Fruit fly (Drosophila melanogaster) whole organism, embryonic: ENCODE results near the gene Bruce.
A peak's percentile ranks its signal among the peaks of the same experiment; 100 is the strongest.

Experiments
- Blimp-1 ChIP-seq: fragments of 200-800 bp; sonication (Bioruptor generic); optimal IDR thresholded peaks from 3 replicates; lab custom pipeline; 2018; ENCODE audit warnings: missing biosample characterization, missing genetic modification characterization, mild to moderate bottlenecking, moderate library complexity, missing genetic modification reagents
- BtbVII ChIP-seq: fragments of 200-800 bp; sonication (Bioruptor generic); optimal IDR thresholded peaks from 3 replicates; lab custom pipeline; 2017; ENCODE audit warnings: missing biosample characterization, mild to moderate bottlenecking, missing genetic modification characterization
- CG10979 ChIP-seq: fragments of 200-800 bp; sonication (Bioruptor generic); optimal IDR thresholded peaks from 2 replicates; lab custom pipeline; 2018; ENCODE audit warnings: missing biosample characterization, mild to moderate bottlenecking, missing genetic modification characterization, moderate library complexity
- CG11560 ChIP-seq: fragments of 200-800 bp; sonication (Bioruptor generic); IDR thresholded peaks from 3 replicates; pipeline ENCODE4 v1.3.6; 2022; ENCODE audit warnings: missing biosample characterization, missing genetic modification characterization
- CG13123 ChIP-seq: fragments of 200-800 bp; sonication (Bioruptor generic); optimal IDR thresholded peaks from 2 replicates; lab custom pipeline; 2016; ENCODE audit warnings: missing biosample characterization, missing genetic modification characterization
- CG1792 ChIP-seq: fragments of 200-800 bp; sonication (Bioruptor generic); optimal IDR thresholded peaks from 2 replicates; lab custom pipeline; 2016; ENCODE audit warnings: missing biosample characterization, missing genetic modification characterization
- CG18262 ChIP-seq: fragments of 200-800 bp; optimal IDR thresholded peaks from 3 replicates; lab custom pipeline; 2019; ENCODE audit warnings: missing biosample characterization, mild to moderate bottlenecking, missing genetic modification characterization, moderate library complexity
- CG30403 ChIP-seq: fragments of 200-800 bp; sonication (Bioruptor generic); optimal IDR thresholded peaks from 3 replicates; lab custom pipeline; 2016; ENCODE audit warnings: missing biosample characterization, missing genetic modification characterization
- CG32772 ChIP-seq: fragments of 200-800 bp; sonication (Bioruptor generic); IDR thresholded peaks from 2 replicates; pipeline ENCODE4 v1.3.6; 2022; ENCODE audit warnings: missing biosample characterization, missing genetic modification characterization
- CG34224 ChIP-seq: fragments of 200-800 bp; sonication (Bioruptor generic); IDR thresholded peaks from 3 replicates; pipeline ENCODE4 v1.3.6; 2022; ENCODE audit warnings: missing biosample characterization, missing genetic modification characterization; ENCODE audit not compliant: partially characterized antibody
- CG4360 ChIP-seq: fragments of 200-800 bp; sonication (Bioruptor generic); IDR thresholded peaks from 2 replicates; pipeline ENCODE4 v1.3.6; 2022; ENCODE audit warnings: missing biosample characterization, missing genetic modification characterization
- CG4730 ChIP-seq: fragments of 200-800 bp; sonication (Bioruptor generic); IDR thresholded peaks from 2 replicates; pipeline ENCODE4 v1.3.6; 2022; ENCODE audit warnings: missing biosample characterization, missing genetic modification characterization
- CG5245 ChIP-seq: fragments of 200-800 bp; sonication (Bioruptor generic); optimal IDR thresholded peaks from 3 replicates; lab custom pipeline; 2016; ENCODE audit warnings: missing biosample characterization, missing genetic modification characterization
- CG5953 ChIP-seq: fragments of 200-800 bp; sonication (Bioruptor generic); IDR thresholded peaks from 2 replicates; pipeline ENCODE4 v1.3.6; 2022; ENCODE audit warnings: missing biosample characterization, missing genetic modification characterization
- CG6272 ChIP-seq: fragments of 200-800 bp; sonication (Bioruptor generic); IDR thresholded peaks from 2 replicates; pipeline ENCODE4 v1.3.6; 2022; ENCODE audit warnings: missing biosample characterization, missing genetic modification characterization
- CG6683 ChIP-seq: fragments of 200-800 bp; sonication (Bioruptor generic); optimal IDR thresholded peaks from 2 replicates; lab custom pipeline; 2017; ENCODE audit warnings: missing biosample characterization, mild to moderate bottlenecking, missing genetic modification characterization, missing genetic modification reagents
- CG7357 ChIP-seq: fragments of 200-800 bp; sonication (Bioruptor generic); IDR thresholded peaks from 3 replicates; pipeline ENCODE4 v1.3.6; 2022; ENCODE audit warnings: missing biosample characterization, missing genetic modification characterization
- CoRest ChIP-seq: fragments of 200-800 bp; sonication (Bioruptor generic); optimal IDR thresholded peaks from 3 replicates; lab custom pipeline; 2018; ENCODE audit warnings: missing biosample characterization, mild to moderate bottlenecking, missing genetic modification characterization, moderate library complexity
- Doc2 ChIP-seq: fragments of 200-800 bp; sonication (Bioruptor generic); IDR thresholded peaks from 2 replicates; pipeline ENCODE4 v1.3.6; 2022; ENCODE audit warnings: missing biosample characterization, missing genetic modification characterization
- Elba2 ChIP-seq: fragments of 200-800 bp; sonication (Bioruptor generic); optimal IDR thresholded peaks from 3 replicates; lab custom pipeline; 2016; ENCODE audit warnings: missing biosample characterization, missing genetic modification characterization
- Ets97D ChIP-seq: fragments of 200-800 bp; sonication (Bioruptor generic); optimal IDR thresholded peaks from 3 replicates; lab custom pipeline; 2016; ENCODE audit warnings: missing biosample characterization, missing genetic modification characterization
- Hey ChIP-seq: fragments of 200-800 bp; sonication (Bioruptor generic); optimal IDR thresholded peaks from 3 replicates; lab custom pipeline; 2018; ENCODE audit warnings: missing biosample characterization, mild to moderate bottlenecking, missing genetic modification characterization
- HmgZ ChIP-seq: fragments of 200-800 bp; sonication (Bioruptor generic); optimal IDR thresholded peaks from 2 replicates; lab custom pipeline; 2018; ENCODE audit warnings: missing biosample characterization, mild to moderate bottlenecking, missing genetic modification characterization
- Hsf ChIP-seq: fragments of 200-800 bp; sonication (Bioruptor generic); optimal IDR thresholded peaks from 3 replicates; lab custom pipeline; 2016; ENCODE audit warnings: missing biosample characterization, missing genetic modification characterization
- Mad ChIP-seq: fragments of 200-800 bp; sonication (Bioruptor generic); optimal IDR thresholded peaks from 2 replicates; lab custom pipeline; 2016; ENCODE audit warnings: missing biosample characterization, missing genetic modification characterization
- Poxn ChIP-seq: fragments of 200-800 bp; sonication (Bioruptor generic); IDR thresholded peaks from 2 replicates; pipeline ENCODE4 v1.3.6; 2022; ENCODE audit warnings: missing biosample characterization, missing genetic modification characterization
- Stat92E ChIP-seq, 3 experiments: fragments of >200 bp in 2 of 3; fragments of 200-800 bp in 1 of 3; sonication (Bioruptor generic) in 1 of 3; optimal IDR thresholded peaks; 2 replicates each; lab custom pipeline; 2017 to 2019; ENCODE audit warnings: missing biosample characterization in 3 of 3, missing genetic modification characterization in 3 of 3, mild to moderate bottlenecking in 1 of 3, moderate library complexity in 1 of 3
- Trl ChIP-seq, 3 experiments: fragments of >200 bp in 2 of 3; fragments of 200-800 bp in 1 of 3; sonication (Bioruptor generic) in 1 of 3; optimal IDR thresholded peaks; 2 replicates in 1 of 3; 3 replicates in 2 of 3; lab custom pipeline; 2016 to 2017; ENCODE audit warnings: missing biosample characterization in 1 of 3, missing genetic modification characterization in 1 of 3
- Xbp1 ChIP-seq: fragments of 200-800 bp; sonication (Bioruptor generic); optimal IDR thresholded peaks from 3 replicates; lab custom pipeline; 2016; ENCODE audit warnings: missing biosample characterization, mild to moderate bottlenecking, missing genetic modification characterization
- al ChIP-seq: fragments of 200-800 bp; sonication (Bioruptor generic); IDR thresholded peaks from 2 replicates; pipeline ENCODE4 v1.3.6; 2022; ENCODE audit warnings: missing biosample characterization, missing genetic modification characterization
- aop ChIP-seq: fragments of 200-800 bp; sonication (Bioruptor generic); IDR thresholded peaks from 2 replicates; pipeline ENCODE4 v1.3.6; 2022; ENCODE audit warnings: missing biosample characterization, missing genetic modification characterization
- ap ChIP-seq: fragments of 200-800 bp; sonication (Bioruptor generic); IDR thresholded peaks from 2 replicates; pipeline ENCODE4 v1.3.6; 2022; ENCODE audit warnings: missing biosample characterization, missing genetic modification characterization
- da ChIP-seq: fragments of 200-800 bp; sonication (Bioruptor generic); optimal IDR thresholded peaks from 2 replicates; lab custom pipeline; 2016; ENCODE audit warnings: missing biosample characterization, missing genetic modification characterization
- ewg ChIP-seq: fragments of 200-800 bp; sonication (Bioruptor generic); optimal IDR thresholded peaks from 3 replicates; lab custom pipeline; 2017; ENCODE audit warnings: mild to moderate bottlenecking, missing biosample characterization, missing genetic modification reagents, missing genetic modification characterization
- exex ChIP-seq: fragments of 200-800 bp; sonication (Bioruptor generic); optimal IDR thresholded peaks from 4 replicates; lab custom pipeline; 2018; ENCODE audit warnings: missing biosample characterization, mild to moderate bottlenecking, missing genetic modification characterization, moderate library complexity
- eyg ChIP-seq: fragments of 200-800 bp; sonication (Bioruptor generic); optimal IDR thresholded peaks from 3 replicates; lab custom pipeline; 2016; ENCODE audit warnings: missing biosample characterization, missing genetic modification characterization
- fd3F ChIP-seq: fragments of 200-800 bp; sonication (Bioruptor generic); optimal IDR thresholded peaks from 2 replicates; lab custom pipeline; 2018; ENCODE audit warnings: missing biosample characterization, mild to moderate bottlenecking, missing genetic modification characterization, moderate library complexity
- gce ChIP-seq: fragments of 200-800 bp; sonication (Bioruptor generic); IDR thresholded peaks from 3 replicates; pipeline ENCODE4 v1.3.6; 2022; ENCODE audit warnings: missing biosample characterization, missing genetic modification characterization
- her ChIP-seq: fragments of 200-800 bp; sonication (Bioruptor generic); optimal IDR thresholded peaks from 2 replicates; lab custom pipeline; 2016; ENCODE audit warnings: missing biosample characterization, missing genetic modification characterization
- nau ChIP-seq: fragments of 200-800 bp; sonication (Bioruptor generic); optimal IDR thresholded peaks from 3 replicates; lab custom pipeline; 2017; ENCODE audit warnings: missing biosample characterization, mild to moderate bottlenecking, missing genetic modification characterization, missing genetic modification reagents
- repo ChIP-seq: fragments of 200-800 bp; sonication (Bioruptor generic); optimal IDR thresholded peaks from 2 replicates; lab custom pipeline; 2016; ENCODE audit warnings: missing biosample characterization, missing genetic modification characterization
- sob ChIP-seq: fragments of 200-800 bp; sonication (Bioruptor generic); IDR thresholded peaks from 2 replicates; pipeline ENCODE4 v1.3.6; 2022; ENCODE audit warnings: missing biosample characterization, missing genetic modification characterization
- sug ChIP-seq: fragments of 200-800 bp; optimal IDR thresholded peaks from 2 replicates; lab custom pipeline; 2019; ENCODE audit warnings: missing biosample characterization, mild to moderate bottlenecking, missing genetic modification characterization, moderate library complexity
- tin ChIP-seq: fragments of 200-800 bp; sonication (Bioruptor generic); optimal IDR thresholded peaks from 3 replicates; lab custom pipeline; 2016; ENCODE audit warnings: missing biosample characterization, missing genetic modification characterization
- tna ChIP-seq: fragments of 200-800 bp; sonication (Bioruptor generic); IDR thresholded peaks from 2 replicates; pipeline ENCODE4 v1.3.6; 2022; ENCODE audit warnings: missing biosample characterization, missing genetic modification characterization; ENCODE audit not compliant: partially characterized antibody
- vvl ChIP-seq: fragments of 200-800 bp; sonication (Bioruptor generic); IDR thresholded peaks from 2 replicates; pipeline ENCODE4 v1.3.6; 2022; ENCODE audit warnings: missing biosample characterization, missing genetic modification characterization
- wek ChIP-seq: fragments of 200-800 bp; sonication (Bioruptor generic); optimal IDR thresholded peaks from 3 replicates; lab custom pipeline; 2018; ENCODE audit warnings: missing biosample characterization, mild to moderate bottlenecking, missing genetic modification characterization, moderate library complexity
- zen2 ChIP-seq: fragments of 200-800 bp; sonication (Bioruptor generic); IDR thresholded peaks from 3 replicates; pipeline ENCODE4 v1.3.6; 2022; ENCODE audit warnings: missing biosample characterization, missing genetic modification characterization; ENCODE audit not compliant: partially characterized antibody
- zf30C ChIP-seq: fragments of 200-800 bp; sonication (Bioruptor generic); optimal IDR thresholded peaks from 3 replicates; lab custom pipeline; 2018; ENCODE audit warnings: missing biosample characterization, mild to moderate bottlenecking, missing genetic modification characterization

Gene Bruce

dm6 chr3R:10356563-10357363 is 25.6 kb upstream of the Bruce start (continued):
- TF ChIP-seq eyg (GFP tag; lab: Kevin White, UChicago) = peak; percentile 66
- TF ChIP-seq vvl (GFP tag; lab: Robert Waterston, UW) = no peak
- TF ChIP-seq CG4730 (GFP tag; lab: Robert Waterston, UW) = no peak
- no peak for TF ChIP-seq nau (GFP tag; lab: Kevin White, UChicago)
- TF ChIP-seq Hsf (GFP tag; lab: Kevin White, UChicago) = peak; percentile 84
- peak; percentile 89 for TF ChIP-seq CG18262 (tag; lab: Kevin White, UChicago)
- no peak for TF ChIP-seq sug
- TF ChIP-seq Ets97D (GFP tag; lab: Kevin White, UChicago) = peak; percentile 45
- no peak for TF ChIP-seq exex (tag; lab: Kevin White, UChicago)
- peak; percentile 37 for TF ChIP-seq repo (GFP tag; lab: Kevin White, UChicago)
- no peak for TF ChIP-seq CG5953 (GFP tag; lab: Robert Waterston, UW)
- no peak for TF ChIP-seq gce
- TF ChIP-seq da (GFP tag; lab: Kevin White, UChicago) = no peak
- TF ChIP-seq CG10979 = peak; percentile 89
- TF ChIP-seq ap (GFP tag; lab: Robert Waterston, UW) = no peak
- no peak for TF ChIP-seq aop (GFP tag; lab: Robert Waterston, UW)
- no peak for TF ChIP-seq CG34224
- TF ChIP-seq Elba2 (GFP tag; lab: Kevin White, UChicago) = no peak
- TF ChIP-seq ewg (GFP tag; lab: Kevin White, UChicago) = peak; percentile 56
- peak; percentile 40 for TF ChIP-seq CG6272 (GFP tag; lab: Robert Waterston, UW)
- TF ChIP-seq Doc2 (GFP tag; lab: Robert Waterston, UW) = no peak
- peak; percentile 20 for TF ChIP-seq Mad (GFP tag; lab: Kevin White, UChicago)
- peak; percentile 70 for TF ChIP-seq tin (GFP tag; lab: Kevin White, UChicago)
- no peak for TF ChIP-seq CG11560
- TF ChIP-seq zen2 = no peak
- TF ChIP-seq BtbVII (GFP tag; lab: Kevin White, UChicago) = peak; percentile 64
- TF ChIP-seq CG30403 (GFP tag; lab: Kevin White, UChicago) = peak; percentile 88
- no peak for TF ChIP-seq fd3F (GFP tag; lab: Kevin White, UChicago)
- TF ChIP-seq Hey (tag; lab: Kevin White, UChicago) = no peak
- TF ChIP-seq CG1792 (GFP tag; lab: Kevin White, UChicago) = peak; percentile 58
- no peak for TF ChIP-seq CG32772 (GFP tag; lab: Robert Waterston, UW)
- TF ChIP-seq Xbp1 = peak; percentile 75
- TF ChIP-seq zf30C (GFP tag; lab: Kevin White, UChicago) = peak; percentile 97
- TF ChIP-seq CG5245 (GFP tag; lab: Kevin White, UChicago) = peak; percentile 28
- TF ChIP-seq Stat92E (GFP tag; optimal IDR thresholded peaks at IDR 0.05; lab: Kevin White, UChicago) = no peak
- TF ChIP-seq CG6683 (GFP tag; lab: Kevin White, UChicago) = peak; percentile 65
- TF ChIP-seq CoRest (tag; lab: Kevin White, UChicago) = peak; percentile 84
- peak; percentile 77 for TF ChIP-seq Blimp-1
- peak; percentile 65; the same call in 1 of the 3 replicates for TF ChIP-seq CG7357
- TF ChIP-seq HmgZ (tag; lab: Kevin White, UChicago) = peak; percentile 42
- no peak for TF ChIP-seq CG4360 (GFP tag; lab: Robert Waterston, UW)
- peak in 1 of 2 experiments; percentile 65 for TF ChIP-seq Trl (optimal IDR thresholded peaks at IDR 0.05; lab: Kevin White, UChicago)
- TF ChIP-seq Trl (GFP tag; optimal IDR thresholded peaks at IDR 0.05; lab: Kevin White, UChicago) = peak; percentile 58
- peak; percentile 19 for TF ChIP-seq CG13123 (GFP tag; lab: Kevin White, UChicago)
- TF ChIP-seq tna (GFP tag; lab: Robert Waterston, UW) = no peak
- no peak for TF ChIP-seq Poxn (GFP tag; lab: Robert Waterston, UW)
- peak; percentile 42 for TF ChIP-seq wek
- TF ChIP-seq her (GFP tag; lab: Kevin White, UChicago) = peak; percentile 65
- no peak for TF ChIP-seq sob
- TF ChIP-seq al (GFP tag; lab: Robert Waterston, UW) = no peak
